Worm (Caenorhabditis elegans) whole organism, L2 larva: ENCODE results near the gene gakh-1.
A peak's percentile ranks its signal among the peaks of the same experiment; 100 is the strongest.

ENCODE experiments used
- C34F6.9 ChIP-seq: fragments of 150-350 bp; optimal IDR thresholded peaks from 2 replicates; lab custom pipeline; 2014; ENCODE audit warnings: missing biosample characterization, missing genetic modification characterization
- F13H6.1 ChIP-seq: sonication (generic microtip); optimal IDR thresholded peaks from 2 replicates; lab custom pipeline; 2016; ENCODE audit warnings: missing genetic modification characterization, missing compliant biosample characterization
- R02D3.7 ChIP-seq: fragments of 150-350 bp; optimal IDR thresholded peaks from 2 replicates; lab custom pipeline; 2014; ENCODE audit warnings: missing biosample characterization, missing genetic modification characterization
- Y55F3AM.14 ChIP-seq: fragments of 200-800 bp; sonication (Bioruptor generic); optimal IDR thresholded peaks from 2 replicates; lab custom pipeline; 2018; ENCODE audit warnings: mild to moderate bottlenecking, missing genetic modification characterization, missing compliant biosample characterization
- ZK546.5 ChIP-seq: sonication (generic microtip); optimal IDR thresholded peaks from 2 replicates; lab custom pipeline; 2017; ENCODE audit warnings: missing biosample characterization, missing genetic modification characterization
- alr-1 ChIP-seq: fragments of 150-350 bp; optimal IDR thresholded peaks from 2 replicates; lab custom pipeline; 2014; ENCODE audit warnings: missing biosample characterization, missing genetic modification characterization
- aly-2 ChIP-seq: fragments of 150-350 bp; optimal IDR thresholded peaks from 2 replicates; lab custom pipeline; 2014; ENCODE audit warnings: missing biosample characterization, missing genetic modification characterization
- ama-1 ChIP-seq: fragments of 150-350 bp; optimal IDR thresholded peaks from 2 replicates; lab custom pipeline; 2018; ENCODE audit warnings: inconsistent platforms
- ceh-16 ChIP-seq: fragments of 150-350 bp; optimal IDR thresholded peaks from 2 replicates; lab custom pipeline; 2014; ENCODE audit warnings: missing biosample characterization, missing genetic modification characterization
- ceh-82 ChIP-seq: fragments of 150-350 bp; optimal IDR thresholded peaks from 2 replicates; lab custom pipeline; 2014; ENCODE audit warnings: missing biosample characterization, missing genetic modification characterization
- crh-2 ChIP-seq: sonication (generic microtip); optimal IDR thresholded peaks from 2 replicates; lab custom pipeline; 2017; ENCODE audit warnings: missing biosample characterization, missing genetic modification characterization
- dmd-4 ChIP-seq: sonication (generic microtip); optimal IDR thresholded peaks from 2 replicates; lab custom pipeline; 2017; ENCODE audit warnings: missing biosample characterization, missing genetic modification characterization
- egl-27 ChIP-seq: sonication (generic microtip); optimal IDR thresholded peaks from 3 replicates; lab custom pipeline; 2017; ENCODE audit warnings: missing biosample characterization, missing genetic modification reagents, missing genetic modification characterization
- elt-1 ChIP-seq: fragments of 150-350 bp; optimal IDR thresholded peaks from 2 replicates; lab custom pipeline; 2014; ENCODE audit warnings: missing biosample characterization, missing genetic modification characterization
- fos-1 ChIP-seq: fragments of 150-350 bp; optimal IDR thresholded peaks from 2 replicates; lab custom pipeline; 2014; ENCODE audit warnings: missing biosample characterization, missing genetic modification characterization
- gmeb-1 ChIP-seq: fragments of 150-350 bp; optimal IDR thresholded peaks from 2 replicates; lab custom pipeline; 2014; ENCODE audit warnings: missing biosample characterization, missing genetic modification characterization
- lin-11 ChIP-seq: fragments of 150-350 bp; sonication (generic microtip); optimal IDR thresholded peaks from 2 replicates; lab custom pipeline; 2014; ENCODE audit warnings: missing biosample characterization, missing genetic modification characterization, inconsistent platforms, mixed read lengths
- lin-13 ChIP-seq: fragments of 150-350 bp; optimal IDR thresholded peaks from 2 replicates; lab custom pipeline; 2014; ENCODE audit warnings: missing biosample characterization, missing genetic modification reagents, missing genetic modification characterization
- lsy-2 ChIP-seq, 2 experiments: fragments of 150-350 bp in 1 of 2; sonication (generic microtip) in 1 of 2; optimal IDR thresholded peaks; 2 replicates each; lab custom pipeline; 2014 to 2017; ENCODE audit warnings: missing biosample characterization in 2 of 2, missing genetic modification characterization in 2 of 2
- mab-5 ChIP-seq: fragments of 150-350 bp; optimal IDR thresholded peaks from 2 replicates; lab custom pipeline; 2014; ENCODE audit warnings: missing biosample characterization, missing genetic modification characterization
- mbf-1 ChIP-seq: sonication (generic microtip); optimal IDR thresholded peaks from 2 replicates; lab custom pipeline; 2017; ENCODE audit warnings: missing biosample characterization, missing genetic modification characterization
- mdl-1 ChIP-seq, 2 experiments: fragments of 150-350 bp in 1 of 2; sonication (generic microtip) in 1 of 2; optimal IDR thresholded peaks; 2 replicates each; lab custom pipeline; 2017; ENCODE audit warnings: missing biosample characterization in 2 of 2, missing genetic modification characterization in 2 of 2
- nhr-12 ChIP-seq: fragments of 150-350 bp; optimal IDR thresholded peaks from 2 replicates; lab custom pipeline; 2014; ENCODE audit warnings: missing biosample characterization, missing genetic modification characterization
- nhr-129 ChIP-seq: fragments of 150-350 bp; optimal IDR thresholded peaks from 2 replicates; lab custom pipeline; 2014; ENCODE audit warnings: missing biosample characterization, missing genetic modification characterization
- nhr-21 ChIP-seq: fragments of 150-350 bp; optimal IDR thresholded peaks from 2 replicates; lab custom pipeline; 2014; ENCODE audit warnings: missing biosample characterization, missing genetic modification characterization
- nhr-23 ChIP-seq: fragments of 150-350 bp; optimal IDR thresholded peaks from 2 replicates; lab custom pipeline; 2014; ENCODE audit warnings: missing biosample characterization, missing genetic modification reagents, missing genetic modification characterization
- nhr-25 ChIP-seq: fragments of 150-350 bp; sonication (generic microtip); optimal IDR thresholded peaks from 3 replicates; lab custom pipeline; 2014; ENCODE audit warnings: missing biosample characterization, missing genetic modification characterization
- nhr-6 ChIP-seq: fragments of 150-350 bp; optimal IDR thresholded peaks from 2 replicates; lab custom pipeline; 2014; ENCODE audit warnings: missing biosample characterization, missing genetic modification characterization
- nhr-77 ChIP-seq: fragments of 150-350 bp; optimal IDR thresholded peaks from 2 replicates; lab custom pipeline; 2014; ENCODE audit warnings: missing biosample characterization, missing genetic modification characterization
- peb-1 ChIP-seq: fragments of 150-350 bp; optimal IDR thresholded peaks from 2 replicates; lab custom pipeline; 2014; ENCODE audit warnings: missing biosample characterization, missing genetic modification characterization
- sem-4 ChIP-seq: fragments of 150-350 bp; optimal IDR thresholded peaks from 2 replicates; lab custom pipeline; 2014; ENCODE audit warnings: missing biosample characterization, missing genetic modification reagents, missing genetic modification characterization
- skn-1 ChIP-seq: sonication (generic microtip); optimal IDR thresholded peaks from 2 replicates; lab custom pipeline; 2017; ENCODE audit warnings: missing biosample characterization, missing genetic modification characterization
- sma-3 ChIP-seq: sonication (generic microtip); optimal IDR thresholded peaks from 2 replicates; lab custom pipeline; 2016; ENCODE audit warnings: missing genetic modification reagents, missing genetic modification characterization, missing compliant biosample characterization
- sma-9 ChIP-seq, 2 experiments: fragments of 150-350 bp in 1 of 2; sonication (generic microtip) in 1 of 2; optimal IDR thresholded peaks; 2 replicates each; lab custom pipeline; 2014 to 2016; ENCODE audit warnings: missing genetic modification characterization in 2 of 2, mild to moderate bottlenecking in 1 of 2, missing biosample characterization in 1 of 2, missing compliant biosample characterization in 1 of 2, missing genetic modification reagents in 1 of 2, moderate library complexity in 1 of 2
- unc-39 ChIP-seq: fragments of 150-350 bp; optimal IDR thresholded peaks from 2 replicates; lab custom pipeline; 2014; ENCODE audit warnings: missing biosample characterization, missing genetic modification characterization
- unc-55 ChIP-seq: fragments of 150-350 bp; sonication (generic microtip); optimal IDR thresholded peaks from 3 replicates; lab custom pipeline; 2014; ENCODE audit warnings: missing biosample characterization, missing genetic modification reagents, missing genetic modification characterization
- unc-62 ChIP-seq: fragments of 150-350 bp; optimal IDR thresholded peaks from 2 replicates; lab custom pipeline; 2014; ENCODE audit warnings: missing biosample characterization, missing genetic modification reagents, missing genetic modification characterization
- ztf-1 ChIP-seq: fragments of 200-800 bp; sonication (Bioruptor generic); conservative IDR thresholded peaks from 2 replicates; pipeline ENCODE4 v1.3.6; 2022; ENCODE audit warnings: missing genetic modification characterization, missing compliant biosample characterization

The gakh-1 gene

DNA sequence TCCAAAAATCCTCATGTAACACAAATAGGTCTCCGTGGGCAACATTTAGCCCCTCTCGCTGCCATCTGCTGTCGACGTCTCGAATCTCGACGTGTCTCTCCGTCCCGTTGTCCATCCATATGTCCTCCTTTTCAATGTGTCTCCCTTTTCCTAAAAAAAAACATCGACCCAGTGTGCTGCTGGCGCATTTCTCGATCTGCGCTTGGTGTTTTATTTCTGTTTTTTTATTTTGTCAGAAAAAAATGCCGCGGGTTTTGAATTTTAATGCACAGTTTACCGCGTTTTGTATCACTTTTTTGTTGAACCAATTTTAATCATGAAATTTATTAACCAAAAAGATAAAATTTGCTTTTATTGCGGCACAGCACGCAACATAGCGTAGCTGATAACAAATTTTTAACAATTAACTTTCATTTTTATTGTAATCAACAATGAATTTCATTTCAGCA lies 6.5 kb upstream of the gakh-1 start (continued):
- TF ChIP-seq egl-27 (tag; lab: Kevin White, UChicago) (peak; percentile 26), lin-13 (GFP tag; lab: Kevin White, UChicago) (peak; percentile 61), Y55F3AM.14 (GFP tag; lab: Kevin White, UChicago) (no peak), ZK546.5 (tag; lab: Kevin White, UChicago) (no peak)
- TF ChIP-seq, all 48 proteins: peak for 20

DNA sequence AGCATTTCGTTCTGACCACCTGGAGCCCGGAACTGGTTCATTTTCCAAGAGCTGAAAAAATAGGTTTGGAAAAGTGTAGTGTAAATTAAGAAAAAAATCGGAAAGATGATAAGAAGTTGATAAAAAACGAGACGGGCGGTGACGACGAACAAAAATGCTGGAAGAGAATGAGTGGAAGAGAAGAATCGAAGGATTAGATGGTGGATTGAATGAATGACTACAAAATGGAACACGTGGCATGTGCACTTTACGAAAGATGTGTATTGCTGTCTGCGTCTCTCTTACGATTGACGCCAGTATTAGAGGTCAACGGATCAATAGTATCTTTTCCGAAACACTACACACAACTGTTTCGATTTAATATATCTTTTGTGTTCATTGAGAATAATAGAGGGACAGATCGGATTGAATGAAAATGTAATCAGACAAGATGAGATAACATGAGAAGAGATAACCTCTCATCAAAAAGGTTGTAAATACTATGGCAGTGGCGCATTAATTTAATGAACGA lies 1.6 kb upstream of the gakh-1 start, which contains the start of gene sft-4:
TSS of gene sft-4 (minus strand) at position 51 of the 511 bp plus-strand sequence.
- TF ChIP-seq lsy-2 (tag; optimal IDR thresholded peaks at IDR 0.05; lab: Kevin White, UChicago) (peak in 1 of 2 experiments; percentile 67), nhr-129 (tag; lab: Kevin White, UChicago) (peak; percentile 75), sma-3 (GFP tag; lab: Kevin White, UChicago) (peak; percentile 35), nhr-77 (tag; lab: Kevin White, UChicago) (no peak), fos-1 (tag; lab: Kevin White, UChicago) (peak; percentile 40), R02D3.7 (no peak), nhr-25 (tag; lab: Kevin White, UChicago) (peak; percentile 2), nhr-6 (tag; lab: Kevin White, UChicago) (peak; percentile 33), mdl-1 (tag; optimal IDR thresholded peaks at IDR 0.05; lab: Kevin White, UChicago) (peak; percentile 11 to 21), gmeb-1 (tag; lab: Kevin White, UChicago) (peak; percentile 1), unc-62 (GFP tag; lab: Kevin White, UChicago) (no peak), mbf-1 (tag; lab: Kevin White, UChicago) (no peak), ama-1 (lab: Kevin White, UChicago) (no peak), nhr-21 (peak; percentile 83), lin-13 (GFP tag; lab: Kevin White, UChicago) (peak; percentile 25), F13H6.1 (tag; lab: Kevin White, UChicago) (peak; percentile 59), C34F6.9 (tag; lab: Kevin White, UChicago) (peak; percentile 58), unc-55 (GFP tag; lab: Kevin White, UChicago) (no peak), crh-2 (tag; lab: Kevin White, UChicago) (peak; percentile 92), sma-9 (GFP tag; optimal IDR thresholded peaks at IDR 0.05; lab: Kevin White, UChicago) (peak; percentile 86), sma-9 (tag; optimal IDR thresholded peaks at IDR 0.05; lab: Kevin White, UChicago) (no peak)

DNA sequence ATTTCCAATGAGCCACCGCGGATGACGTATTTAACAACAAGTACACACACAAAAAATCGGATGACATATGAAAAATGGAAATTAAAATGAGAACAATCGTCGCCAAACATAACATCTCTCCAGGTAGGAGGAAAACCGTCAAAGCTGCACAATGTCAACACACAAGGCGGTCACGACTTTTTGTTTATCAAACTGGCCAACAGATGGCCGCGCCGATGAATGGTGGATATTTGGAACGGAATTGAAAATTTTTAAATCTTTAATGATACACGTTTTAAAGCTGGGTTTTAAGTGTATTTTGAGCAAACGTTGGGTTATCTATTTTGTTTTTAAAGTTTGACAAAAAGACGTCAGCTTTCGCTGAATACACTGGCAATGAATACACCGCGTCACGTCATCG lies 1.0 kb upstream of the gakh-1 start:
- no peak for TF ChIP-seq elt-1 (tag; lab: Kevin White, UChicago)
- TF ChIP-seq mbf-1 (tag; lab: Kevin White, UChicago), result no peak
- TF ChIP-seq ama-1 (lab: Kevin White, UChicago), result no peak
- TF ChIP-seq fos-1 (tag; lab: Kevin White, UChicago), result no peak
- no peak for TF ChIP-seq ZK546.5 (tag; lab: Kevin White, UChicago)
- no peak for TF ChIP-seq Y55F3AM.14 (GFP tag; lab: Kevin White, UChicago)
- no peak for TF ChIP-seq dmd-4
- TF ChIP-seq peb-1 (tag; lab: Kevin White, UChicago), result no peak
- TF ChIP-seq mab-5 (tag; lab: Kevin White, UChicago), result no peak
- no peak for TF ChIP-seq nhr-12 (tag; lab: Kevin White, UChicago)
- no peak for TF ChIP-seq unc-55 (GFP tag; lab: Kevin White, UChicago)
- TF ChIP-seq F13H6.1 (tag; lab: Kevin White, UChicago), result no peak
- no peak for TF ChIP-seq crh-2 (tag; lab: Kevin White, UChicago)

DNA sequence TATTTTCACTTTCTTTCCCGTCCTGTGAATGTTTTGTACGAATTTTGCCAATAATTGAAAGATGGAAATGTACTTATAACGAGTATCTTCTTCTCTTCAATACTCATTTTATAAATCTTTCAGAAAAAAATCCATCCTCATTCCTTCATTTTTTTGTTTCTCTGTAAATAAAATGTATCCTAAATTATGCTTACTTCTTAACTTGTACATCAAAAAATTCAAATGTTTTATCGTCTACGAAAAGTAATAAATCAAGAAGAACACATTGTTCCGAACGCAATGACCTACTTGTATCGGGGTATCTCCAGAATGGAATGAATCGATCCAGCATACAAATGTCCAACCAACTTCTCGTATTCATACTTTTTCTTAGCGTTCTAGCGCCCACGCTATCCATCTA lies 3.9 kb downstream of the gakh-1 start, which contains the start of gene F46G11.6:
TSS of gene F46G11.6 (plus strand) at position 301 of the 400 bp plus-strand sequence.
- TF ChIP-seq aly-2 (tag; lab: Kevin White, UChicago) (no peak), sma-9 (GFP tag; optimal IDR thresholded peaks at IDR 0.05; lab: Kevin White, UChicago) (no peak), sma-9 (tag; optimal IDR thresholded peaks at IDR 0.05; lab: Kevin White, UChicago) (no peak), peb-1 (tag; lab: Kevin White, UChicago) (no peak), egl-27 (tag; lab: Kevin White, UChicago) (no peak), nhr-23 (tag; lab: Kevin White, UChicago) (no peak), ceh-82 (no peak), sem-4 (tag; lab: Kevin White, UChicago) (no peak), alr-1 (tag; lab: Kevin White, UChicago) (no peak), crh-2 (tag; lab: Kevin White, UChicago) (no peak), ceh-16 (no peak), unc-39 (tag; lab: Kevin White, UChicago) (no peak), ZK546.5 (tag; lab: Kevin White, UChicago) (no peak), ztf-1 (no peak), lsy-2 (tag; optimal IDR thresholded peaks at IDR 0.05; lab: Kevin White, UChicago) (no peak), nhr-25 (tag; lab: Kevin White, UChicago) (no peak), Y55F3AM.14 (GFP tag; lab: Kevin White, UChicago) (no peak), lin-11 (tag; lab: Kevin White, UChicago) (no peak), unc-55 (GFP tag; lab: Kevin White, UChicago) (no peak), nhr-77 (tag; lab: Kevin White, UChicago) (no peak), skn-1 (tag; lab: Kevin White, UChicago) (no peak)
